Fruit fly (Drosophila melanogaster) whole organism, embryonic: Measurements from ENCODE around the gene CG15014.
A peak's percentile ranks its signal among the peaks of the same experiment; 100 is the strongest.

ENCODE experiments used
- ATbp ChIP-seq: fragments of 200-800 bp; sonication (Bioruptor generic); optimal IDR thresholded peaks from 2 replicates; lab custom pipeline; 2017; ENCODE audit warnings: missing biosample characterization, mild to moderate bottlenecking, missing genetic modification characterization, missing genetic modification reagents
- B-H1 ChIP-seq: fragments of 200-800 bp; sonication (Bioruptor generic); IDR thresholded peaks from 3 replicates; pipeline ENCODE4 v1.3.6; 2022; ENCODE audit warnings: missing biosample characterization, missing genetic modification characterization
- CG11560 ChIP-seq: fragments of 200-800 bp; sonication (Bioruptor generic); IDR thresholded peaks from 3 replicates; pipeline ENCODE4 v1.3.6; 2022; ENCODE audit warnings: missing biosample characterization, missing genetic modification characterization
- CG12219 ChIP-seq: fragments of 200-800 bp; sonication (Bioruptor generic); optimal IDR thresholded peaks from 3 replicates; lab custom pipeline; 2018; ENCODE audit warnings: missing biosample characterization, mild to moderate bottlenecking, missing genetic modification characterization
- CG13296 ChIP-seq: fragments of 200-800 bp; sonication (Bioruptor generic); optimal IDR thresholded peaks from 3 replicates; lab custom pipeline; 2018; ENCODE audit warnings: missing biosample characterization, mild to moderate bottlenecking, missing genetic modification characterization
- CG15696 ChIP-seq: fragments of 200-800 bp; sonication (Bioruptor generic); optimal IDR thresholded peaks from 2 replicates; lab custom pipeline; 2019; ENCODE audit warnings: missing biosample characterization, mild to moderate bottlenecking, missing genetic modification characterization, moderate library complexity
- CG16813 ChIP-seq: fragments of 200-800 bp; sonication (Bioruptor generic); IDR thresholded peaks from 3 replicates; pipeline ENCODE4 v1.3.6; 2022; ENCODE audit warnings: missing biosample characterization, missing genetic modification characterization; ENCODE audit not compliant: partially characterized antibody
- CG17186 ChIP-seq: fragments of 200-800 bp; sonication (Bioruptor generic); optimal IDR thresholded peaks from 3 replicates; lab custom pipeline; 2017; ENCODE audit warnings: missing biosample characterization, missing genetic modification reagents, missing genetic modification characterization
- CG2120 ChIP-seq: fragments of 200-800 bp; sonication (Bioruptor generic); optimal IDR thresholded peaks from 3 replicates; lab custom pipeline; 2016; ENCODE audit warnings: missing biosample characterization, missing genetic modification characterization
- CG34224 ChIP-seq: fragments of 200-800 bp; sonication (Bioruptor generic); IDR thresholded peaks from 3 replicates; pipeline ENCODE4 v1.3.6; 2022; ENCODE audit warnings: missing biosample characterization, missing genetic modification characterization; ENCODE audit not compliant: partially characterized antibody
- CG4820 ChIP-seq: fragments of 200-800 bp; sonication (Bioruptor generic); optimal IDR thresholded peaks from 3 replicates; lab custom pipeline; 2016; ENCODE audit warnings: missing biosample characterization, missing genetic modification characterization
- CG5245 ChIP-seq: fragments of 200-800 bp; sonication (Bioruptor generic); optimal IDR thresholded peaks from 3 replicates; lab custom pipeline; 2016; ENCODE audit warnings: missing biosample characterization, missing genetic modification characterization
- CG6654 ChIP-seq: fragments of 200-800 bp; sonication (Bioruptor generic); optimal IDR thresholded peaks from 2 replicates; lab custom pipeline; 2017; ENCODE audit warnings: missing biosample characterization, mild to moderate bottlenecking, missing genetic modification characterization
- CG7839 ChIP-seq: fragments of 200-800 bp; sonication (Bioruptor generic); optimal IDR thresholded peaks from 3 replicates; lab custom pipeline; 2018; ENCODE audit warnings: missing biosample characterization, mild to moderate bottlenecking, missing genetic modification characterization, moderate library complexity
- CG7928 ChIP-seq: fragments of 200-800 bp; sonication (Bioruptor generic); optimal IDR thresholded peaks from 2 replicates; lab custom pipeline; 2017; ENCODE audit warnings: missing biosample characterization, mild to moderate bottlenecking, missing genetic modification characterization
- CG9609 ChIP-seq: fragments of 200-800 bp; sonication (Bioruptor generic); optimal IDR thresholded peaks from 3 replicates; lab custom pipeline; 2016; ENCODE audit warnings: missing biosample characterization, missing genetic modification characterization
- Dip3 ChIP-seq: fragments of 200-800 bp; sonication (Bioruptor generic); optimal IDR thresholded peaks from 3 replicates; lab custom pipeline; 2016; ENCODE audit warnings: missing biosample characterization, missing genetic modification characterization
- Dll ChIP-seq: fragments of 200-800 bp; sonication (Bioruptor generic); IDR thresholded peaks from 4 replicates; pipeline ENCODE4 v1.3.6; 2022; ENCODE audit warnings: missing biosample characterization, missing genetic modification characterization; ENCODE audit not compliant: partially characterized antibody
- HLH4C ChIP-seq: fragments of 200-800 bp; sonication (Bioruptor generic); IDR thresholded peaks from 3 replicates; pipeline ENCODE4 v1.3.6; 2022; ENCODE audit warnings: missing biosample characterization, missing genetic modification characterization; ENCODE audit not compliant: partially characterized antibody
- Kr ChIP-seq: fragments of 200-800 bp; sonication (Bioruptor generic); optimal IDR thresholded peaks from 2 replicates; lab custom pipeline; 2017; ENCODE audit warnings: missing biosample characterization, mild to moderate bottlenecking, missing genetic modification characterization
- MESR4 ChIP-seq: fragments of 200-800 bp; sonication (Bioruptor generic); optimal IDR thresholded peaks from 2 replicates; lab custom pipeline; 2018; ENCODE audit warnings: missing biosample characterization, mild to moderate bottlenecking, missing genetic modification characterization, moderate library complexity
- Neu2 ChIP-seq: fragments of 200-800 bp; sonication (Bioruptor generic); optimal IDR thresholded peaks from 3 replicates; lab custom pipeline; 2016; ENCODE audit warnings: missing biosample characterization, missing genetic modification characterization, borderline replicate concordance
- Pdp1 ChIP-seq, 2 experiments: fragments of 200-800 bp; sonication (Bioruptor generic); optimal IDR thresholded peaks; 3 replicates each; lab custom pipeline; 2016; ENCODE audit warnings: missing biosample characterization in 2 of 2, missing genetic modification characterization in 2 of 2, mild to moderate bottlenecking in 1 of 2, moderate library complexity in 1 of 2
- Ptx1 ChIP-seq: fragments of 200-800 bp; sonication (Bioruptor generic); IDR thresholded peaks from 2 replicates; pipeline ENCODE4 v1.3.6; 2022; ENCODE audit warnings: missing biosample characterization, missing genetic modification characterization
- Rx ChIP-seq: fragments of 200-800 bp; sonication (Bioruptor generic); IDR thresholded peaks from 2 replicates; pipeline ENCODE4 v1.3.6; 2022; ENCODE audit warnings: missing biosample characterization, missing genetic modification characterization
- Vsx1 ChIP-seq: fragments of 200-800 bp; sonication (Bioruptor generic); optimal IDR thresholded peaks from 2 replicates; lab custom pipeline; 2017; ENCODE audit warnings: missing biosample characterization, mild to moderate bottlenecking, missing genetic modification characterization, missing genetic modification reagents
- Xrp1 ChIP-seq: fragments of 200-800 bp; sonication (Bioruptor generic); IDR thresholded peaks from 2 replicates; pipeline ENCODE4 v1.3.6; 2022; ENCODE audit warnings: missing biosample characterization, missing genetic modification characterization
- amos ChIP-seq: fragments of 200-800 bp; sonication (Bioruptor generic); IDR thresholded peaks from 2 replicates; pipeline ENCODE4 v1.3.6; 2022; ENCODE audit warnings: missing biosample characterization, missing genetic modification characterization; ENCODE audit not compliant: partially characterized antibody
- ato ChIP-seq: fragments of 200-800 bp; sonication (Bioruptor generic); IDR thresholded peaks from 2 replicates; pipeline ENCODE4 v1.3.6; 2022; ENCODE audit warnings: missing biosample characterization, missing genetic modification characterization; ENCODE audit not compliant: partially characterized antibody
- cad ChIP-seq: fragments of >200 bp; optimal IDR thresholded peaks from 2 replicates; lab custom pipeline; 2017; ENCODE audit warnings: missing biosample characterization, missing genetic modification characterization
- ci ChIP-seq: fragments of 200-800 bp; sonication (Bioruptor generic); IDR thresholded peaks from 3 replicates; pipeline ENCODE4 v1.3.6; 2022; ENCODE audit warnings: missing biosample characterization, missing genetic modification characterization
- crp ChIP-seq, 2 experiments: fragments of 200-800 bp; sonication (Bioruptor generic); optimal IDR thresholded peaks; 2 replicates in 1 of 2; 3 replicates in 1 of 2; lab custom pipeline; 2017; ENCODE audit warnings: missing biosample characterization in 2 of 2, missing genetic modification characterization in 2 of 2, mild to moderate bottlenecking in 1 of 2, moderate library complexity in 1 of 2
- dmrt99B ChIP-seq: fragments of 200-800 bp; sonication (Bioruptor generic); optimal IDR thresholded peaks from 2 replicates; lab custom pipeline; 2018; ENCODE audit warnings: missing biosample characterization, mild to moderate bottlenecking, missing genetic modification characterization, moderate library complexity
- exex ChIP-seq: fragments of 200-800 bp; sonication (Bioruptor generic); optimal IDR thresholded peaks from 4 replicates; lab custom pipeline; 2018; ENCODE audit warnings: missing biosample characterization, mild to moderate bottlenecking, missing genetic modification characterization, moderate library complexity
- grau ChIP-seq: fragments of 200-800 bp; optimal IDR thresholded peaks from 3 replicates; lab custom pipeline; 2019; ENCODE audit warnings: missing biosample characterization, mild to moderate bottlenecking, missing genetic modification characterization, moderate library complexity
- gsb ChIP-seq: fragments of 200-800 bp; sonication (Bioruptor generic); IDR thresholded peaks from 2 replicates; pipeline ENCODE4 v1.3.6; 2022; ENCODE audit warnings: missing biosample characterization, missing genetic modification characterization
- gsb-n ChIP-seq: fragments of 200-800 bp; sonication (Bioruptor generic); optimal IDR thresholded peaks from 3 replicates; lab custom pipeline; 2018; ENCODE audit warnings: missing biosample characterization, mild to moderate bottlenecking, missing genetic modification characterization
- ind ChIP-seq: fragments of 200-800 bp; sonication (Bioruptor generic); optimal IDR thresholded peaks from 3 replicates; lab custom pipeline; 2016; ENCODE audit warnings: missing biosample characterization, missing genetic modification characterization
- kni ChIP-seq: fragments of 200-800 bp; sonication (Bioruptor generic); optimal IDR thresholded peaks from 3 replicates; lab custom pipeline; 2017; ENCODE audit warnings: mild to moderate bottlenecking, missing biosample characterization, missing genetic modification reagents, missing genetic modification characterization
- maf-S ChIP-seq: fragments of 200-800 bp; sonication (Bioruptor generic); optimal IDR thresholded peaks from 2 replicates; lab custom pipeline; 2016; ENCODE audit warnings: missing biosample characterization, missing genetic modification characterization
- nerfin-1 ChIP-seq: fragments of 200-800 bp; sonication (Bioruptor generic); optimal IDR thresholded peaks from 3 replicates; lab custom pipeline; 2019; ENCODE audit warnings: missing biosample characterization, mild to moderate bottlenecking, missing genetic modification characterization, moderate library complexity
- pzg ChIP-seq: fragments of 200-800 bp; sonication (Bioruptor generic); optimal IDR thresholded peaks from 3 replicates; lab custom pipeline; 2018; ENCODE audit warnings: missing biosample characterization, mild to moderate bottlenecking, missing genetic modification characterization, moderate library complexity
- sc ChIP-seq, 3 experiments: fragments of >200 bp in 2 of 3; fragments of 200-800 bp in 1 of 3; sonication (Bioruptor generic) in 1 of 3; optimal IDR thresholded peaks; 2 replicates in 2 of 3; 3 replicates in 1 of 3; lab custom pipeline; 2017; ENCODE audit warnings: mild to moderate bottlenecking in 1 of 3, missing biosample characterization in 1 of 3, missing genetic modification characterization in 1 of 3, missing genetic modification reagents in 1 of 3
- sens ChIP-seq: fragments of 200-800 bp; sonication (Bioruptor generic); peaks from one replicate; lab custom pipeline; 2016; ENCODE audit warnings: missing biosample characterization, missing genetic modification characterization
- sob ChIP-seq: fragments of 200-800 bp; sonication (Bioruptor generic); IDR thresholded peaks from 2 replicates; pipeline ENCODE4 v1.3.6; 2022; ENCODE audit warnings: missing biosample characterization, missing genetic modification characterization
- sr ChIP-seq: fragments of 200-800 bp; sonication (Bioruptor generic); IDR thresholded peaks from 3 replicates; pipeline ENCODE4 v1.3.6; 2022; ENCODE audit warnings: missing biosample characterization, missing genetic modification characterization
- ssp ChIP-seq: fragments of 200-800 bp; sonication (Bioruptor generic); IDR thresholded peaks from 2 replicates; pipeline ENCODE4 v1.3.6; 2022; ENCODE audit warnings: missing biosample characterization, missing genetic modification characterization
- tx ChIP-seq: fragments of 200-800 bp; sonication (Bioruptor generic); optimal IDR thresholded peaks from 2 replicates; lab custom pipeline; 2016; ENCODE audit warnings: missing biosample characterization, missing genetic modification characterization
- z ChIP-seq: fragments of 200-800 bp; sonication (Bioruptor generic); IDR thresholded peaks from 3 replicates; pipeline ENCODE4 v1.3.6; 2022; ENCODE audit warnings: missing biosample characterization, missing genetic modification characterization
- zen2 ChIP-seq: fragments of 200-800 bp; sonication (Bioruptor generic); IDR thresholded peaks from 3 replicates; pipeline ENCODE4 v1.3.6; 2022; ENCODE audit warnings: missing biosample characterization, missing genetic modification characterization; ENCODE audit not compliant: partially characterized antibody

CG15014 gene

dm6 chr3L:4286784-4287183 is 35.3 kb downstream of the CG15014 start, which contains the start of gene TfIIEbeta (continued):
- TF ChIP-seq CG16813 = no peak
- peak; percentile 42; the same call in 1 of the 2 replicates for TF ChIP-seq amos
- peak; percentile 95 for TF ChIP-seq CG7928
- no peak for TF ChIP-seq ato (GFP tag; lab: Robert Waterston, UW)
- TF ChIP-seq pzg (GFP tag; lab: Kevin White, UChicago) = peak; percentile 43
- TF ChIP-seq grau (tag; lab: Kevin White, UChicago) = peak; percentile 32
- peak; percentile 38 for TF ChIP-seq CG2120
- no peak for TF ChIP-seq B-H1 (GFP tag; lab: Robert Waterston, UW)
- no peak for TF ChIP-seq tx (GFP tag; lab: Kevin White, UChicago)
- no peak for TF ChIP-seq Rx (GFP tag; lab: Robert Waterston, UW)
- no peak for TF ChIP-seq zen2 (GFP tag; lab: Robert Waterston, UW)
- TF ChIP-seq maf-S = no peak
- TF ChIP-seq dmrt99B (tag; lab: Kevin White, UChicago) = no peak
- TF ChIP-seq CG9609 (GFP tag; lab: Kevin White, UChicago) = no peak
- TF ChIP-seq MESR4 = peak; percentile 41
- no peak for TF ChIP-seq sob (GFP tag; lab: Robert Waterston, UW)
- peak; percentile 68 to 92 for TF ChIP-seq crp (GFP tag; optimal IDR thresholded peaks at IDR 0.05; lab: Kevin White, UChicago)
- peak; percentile 23 for TF ChIP-seq ind (GFP tag; lab: Kevin White, UChicago)
- TF ChIP-seq gsb-n (tag; lab: Kevin White, UChicago) = peak; percentile 30
- 0 out of 4 replicates have a peak, but pooled peaks have one; percentile 49 for TF ChIP-seq Dll (GFP tag; lab: Robert Waterston, UW)
- TF ChIP-seq CG6654 (GFP tag; lab: Kevin White, UChicago) = no peak
- peak; percentile 7 for TF ChIP-seq CG13296 (GFP tag; lab: Kevin White, UChicago)
- no peak for TF ChIP-seq sr (GFP tag; lab: Robert Waterston, UW)
- TF ChIP-seq CG4820 (GFP tag; lab: Kevin White, UChicago) = no peak
- TF ChIP-seq cad (GFP tag; lab: Kevin White, UChicago) = no peak
- no peak for TF ChIP-seq CG5245
- TF ChIP-seq ATbp (GFP tag; lab: Kevin White, UChicago) = no peak
- TF ChIP-seq z (GFP tag; lab: Robert Waterston, UW) = no peak
- TF ChIP-seq Kr (GFP tag; lab: Kevin White, UChicago) = no peak
- no peak for TF ChIP-seq CG34224 (GFP tag; lab: Robert Waterston, UW)
- no peak for TF ChIP-seq nerfin-1 (tag; lab: Kevin White, UChicago)
- TF ChIP-seq CG17186 (GFP tag; lab: Kevin White, UChicago) = no peak
- no peak for TF ChIP-seq CG15696 (tag; lab: Kevin White, UChicago)
- no peak for TF ChIP-seq HLH4C (GFP tag; lab: Robert Waterston, UW)
- no peak for TF ChIP-seq gsb (GFP tag; lab: Robert Waterston, UW)
- TF ChIP-seq Ptx1 (GFP tag; lab: Robert Waterston, UW) = peak; percentile 47
- no peak for TF ChIP-seq exex
- no peak for TF ChIP-seq sc (optimal IDR thresholded peaks at IDR 0.05; lab: Kevin White, UChicago)
- no peak for TF ChIP-seq sc (GFP tag; optimal IDR thresholded peaks at IDR 0.05; lab: Kevin White, UChicago)
- TF ChIP-seq Xrp1 (GFP tag; lab: Robert Waterston, UW) = peak; percentile 52; the same call in 1 of the 2 replicates
- peak; percentile 44; the same call in 2 of the 3 replicates for TF ChIP-seq ci (GFP tag; lab: Robert Waterston, UW)
- TF ChIP-seq Neu2 (GFP tag; lab: Kevin White, UChicago) = no peak
- no peak for TF ChIP-seq CG11560
- TF ChIP-seq sens (GFP tag; lab: Kevin White, UChicago) = peak; percentile 64
- peak; percentile 46 for TF ChIP-seq CG7839 (tag; lab: Kevin White, UChicago)
- no peak for TF ChIP-seq Vsx1 (GFP tag; lab: Kevin White, UChicago)
- TF ChIP-seq kni (GFP tag; lab: Kevin White, UChicago) = no peak
- TF ChIP-seq Pdp1 (GFP tag; optimal IDR thresholded peaks at IDR 0.05; lab: Kevin White, UChicago) = no peak
- TF ChIP-seq ssp (GFP tag; lab: Robert Waterston, UW) = no peak
- no peak for TF ChIP-seq Dip3 (GFP tag; lab: Kevin White, UChicago)
- TF ChIP-seq CG12219 = no peak
